Fruit fly (Drosophila melanogaster): ENCODE results near the gene Mrp5.

Mrp5 gene

dm6 chr3R:19846870-19847590 lies 28.4 kb downstream of the Mrp5 start, which contains the start of gene MICU3 (continued):
- TF ChIP-seq CG11762 (GFP tag; optimal IDR thresholded peaks at IDR 0.05; ENCODE audit: insufficient read depth) (peak; percentile 15), Hr39 (GFP tag; optimal IDR thresholded peaks at IDR 0.05) (no peak), esn (GFP tag; optimal IDR thresholded peaks at IDR 0.05) (peak; percentile 52), Eip78C (GFP tag) (peak; percentile 76), Sox15 (GFP tag; optimal IDR thresholded peaks at IDR 0.05) (peak; percentile 40), Met (GFP tag; optimal IDR thresholded peaks at IDR 0.05) (no peak), CG6854 (GFP tag; optimal IDR thresholded peaks at IDR 0.05) (no peak), spab (GFP tag; optimal IDR thresholded peaks at IDR 0.05) (no peak), CG4318 (GFP tag; optimal IDR thresholded peaks at IDR 0.05) (peak; percentile 48)

dm6 chr3R:19843888-19844287 lies 31.6 kb downstream of the Mrp5 start:
- no peak for TF ChIP-seq pdm3 (GFP tag; optimal IDR thresholded peaks at IDR 0.05)
- TF ChIP-seq CG6854 (GFP tag; optimal IDR thresholded peaks at IDR 0.05), result no peak
- TF ChIP-seq salr (GFP tag; optimal IDR thresholded peaks at IDR 0.05), result no peak
- peak; percentile 23 for TF ChIP-seq Eip78C (GFP tag)

- TF ChIP-seq Ets21C (GFP tag; optimal IDR thresholded peaks at IDR 0.05) (no peak), acj6 (GFP tag; optimal IDR thresholded peaks at IDR 0.05) (no peak), spab (GFP tag; optimal IDR thresholded peaks at IDR 0.05) (no peak), Eip75B (GFP tag; optimal IDR thresholded peaks at IDR 0.05) (no peak), Hr38 (GFP tag; optimal IDR thresholded peaks at IDR 0.05) (no peak), CG11902 (GFP tag; optimal IDR thresholded peaks at IDR 0.05) (no peak), fkh (GFP tag; optimal IDR thresholded peaks at IDR 0.05) (no peak), Eip93F (GFP tag; optimal IDR thresholded peaks at IDR 0.05) (no peak)
Observed at dm6 chr3R:19840545-19840944, 34.9 kb downstream of the Mrp5 start, which contains the start of gene CG31459. TSS of gene CG31459 (plus strand) at chr3R:19840845.

dm6 chr3R:19838925-19839601 lies 36.4 kb downstream of the Mrp5 start:
- TF ChIP-seq acj6 (GFP tag; optimal IDR thresholded peaks at IDR 0.05) (no peak), CG32006 (GFP tag; optimal IDR thresholded peaks at IDR 0.05) (no peak), CG1621 (tag; optimal IDR thresholded peaks at IDR 0.05) (no peak), Sox14 (GFP tag; optimal IDR thresholded peaks at IDR 0.05) (no peak), topi (GFP tag; optimal IDR thresholded peaks at IDR 0.05) (no peak), svp (GFP tag) (no peak), spab (GFP tag; optimal IDR thresholded peaks at IDR 0.05) (no peak), Sox15 (GFP tag; optimal IDR thresholded peaks at IDR 0.05) (no peak), Lpt (GFP tag; optimal IDR thresholded peaks at IDR 0.05) (no peak), Eip75B (GFP tag; optimal IDR thresholded peaks at IDR 0.05) (no peak), fd85E (GFP tag; optimal IDR thresholded peaks at IDR 0.05) (no peak), Ets96B (tag; optimal IDR thresholded peaks at IDR 0.05) (no peak)

dm6 chr3R:19836687-19837086 lies 38.8 kb downstream of the Mrp5 start, which contains the start of gene bnl:
TSS of gene bnl (minus strand) at chr3R:19836817.
- TF ChIP-seq dac (GFP tag; optimal IDR thresholded peaks at IDR 0.05) (no peak), Eip93F (GFP tag; optimal IDR thresholded peaks at IDR 0.05) (no peak), Smox (GFP tag; optimal IDR thresholded peaks at IDR 0.05) (no peak), cyc (GFP tag; optimal IDR thresholded peaks at IDR 0.05) (no peak), CG15336 (GFP tag; IDR thresholded peaks at IDR 0.05) (peak; percentile 64), acj6 (GFP tag; optimal IDR thresholded peaks at IDR 0.05) (no peak), CG10631 (GFP tag; optimal IDR thresholded peaks at IDR 0.05) (no peak), CG32006 (GFP tag; optimal IDR thresholded peaks at IDR 0.05) (peak; percentile 34), fd85E (GFP tag; optimal IDR thresholded peaks at IDR 0.05) (no peak), dsx (GFP tag; optimal IDR thresholded peaks at IDR 0.05; ENCODE audit: poor library complexity, severe bottlenecking) (peak; percentile 67), topi (GFP tag; optimal IDR thresholded peaks at IDR 0.05) (peak; percentile 47), eg (GFP tag; IDR thresholded peaks at IDR 0.05) (peak; percentile 82), CG1621 (tag; optimal IDR thresholded peaks at IDR 0.05) (no peak), CG16779 (tag; optimal IDR thresholded peaks at IDR 0.05) (peak; percentile 31), CG8119 (GFP tag; IDR thresholded peaks at IDR 0.05) (peak; percentile 61; the same call in 1 of the 3 replicates), ss (GFP tag; optimal IDR thresholded peaks at IDR 0.05) (peak in 1 of 2 experiments; percentile 63), Sox102F (GFP tag; optimal IDR thresholded peaks at IDR 0.05) (peak; percentile 69), Blimp-1 (GFP tag; optimal IDR thresholded peaks at IDR 0.05) (no peak), Hr39 (GFP tag; optimal IDR thresholded peaks at IDR 0.05) (no peak), CG6792 (GFP tag; optimal IDR thresholded peaks at IDR 0.05) (no peak), Ets21C (GFP tag; optimal IDR thresholded peaks at IDR 0.05) (no peak), Lpt (GFP tag; optimal IDR thresholded peaks at IDR 0.05) (no peak), CG34406 (GFP tag; optimal IDR thresholded peaks at IDR 0.05) (no peak), Sox14 (GFP tag; optimal IDR thresholded peaks at IDR 0.05) (peak; percentile 46), esn (GFP tag; optimal IDR thresholded peaks at IDR 0.05) (peak; percentile 38)
